Worm (Caenorhabditis elegans): ENCODE results near the gene nlp-20.
"Not testable (repeated sequence)": the region's sequence is repeated elsewhere in the genome, so short reads cannot be mapped to it uniquely, and the experiment has no call there.

The nlp-20 gene

DNA sequence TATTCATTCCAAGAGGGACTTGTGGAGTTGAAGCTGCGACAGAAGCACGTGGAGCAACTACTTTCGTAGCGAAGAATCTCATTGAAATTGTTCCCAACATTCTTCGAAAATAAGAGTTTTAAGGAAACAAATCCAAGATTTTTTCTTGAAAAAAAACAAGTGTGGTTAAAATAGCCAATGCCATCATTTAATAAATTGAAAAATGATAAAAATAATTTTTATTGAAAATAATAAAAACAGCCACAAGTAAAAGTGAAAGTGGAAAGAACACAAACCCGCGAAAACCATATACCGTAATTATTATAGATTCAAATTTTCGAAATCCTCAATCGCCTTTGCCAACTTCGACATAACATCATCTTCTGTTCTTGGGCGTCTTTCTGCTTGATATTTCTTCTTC lies 3.2 kb upstream of the nlp-20 start, which contains the start of gene hmg-5:
TSS of gene hmg-5 (minus strand) at position 101 of the 400 bp plus-strand sequence.
- TF ChIP-seq W03F9.2 (tag; optimal IDR thresholded peaks at IDR 0.05) (no peak), dao-5 (tag; optimal IDR thresholded peaks at IDR 0.05) (no peak), him-1 (tag; optimal IDR thresholded peaks at IDR 0.05) (no peak)

ce11 chrIV:7641758-7642157 lies 1.1 kb downstream of the nlp-20 start, which contains the start of gene nep-16:
Gene nep-16 (minus strand): TSS chrIV:7641858.
- TF ChIP-seq dao-5 (tag; optimal IDR thresholded peaks at IDR 0.05) (no peak), him-1 (tag; optimal IDR thresholded peaks at IDR 0.05) (no peak), W03F9.2 (tag; optimal IDR thresholded peaks at IDR 0.05) (no peak)

DNA sequence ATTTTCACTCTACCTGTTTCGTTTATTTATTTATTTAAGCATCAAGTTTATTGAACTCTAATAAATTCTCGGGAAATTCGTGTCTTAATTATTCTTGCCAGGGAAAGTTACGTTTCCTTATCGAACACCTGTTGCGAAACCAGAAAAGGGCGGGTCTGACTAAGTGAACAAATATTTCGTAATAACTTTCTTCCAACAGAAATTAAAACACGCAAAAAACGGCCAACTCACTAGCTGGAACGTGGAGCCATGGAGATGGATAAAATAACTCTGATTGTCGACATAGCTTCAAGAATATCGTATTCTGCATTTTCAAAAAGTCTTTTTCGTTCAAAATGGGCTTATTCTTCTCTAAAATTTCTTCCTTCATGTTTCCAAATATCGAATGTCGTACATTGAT lies 8.3 kb downstream of the nlp-20 start, which contains the start of gene warf-1:
TSS of gene warf-1 (plus strand) at position 209 of the 400 bp plus-strand sequence.
- TF ChIP-seq W03F9.2, him-1, dao-5 (tag; optimal IDR thresholded peaks at IDR 0.05): not testable (repeated sequence)

ce11 chrIV:7633020-7633419 lies 9.9 kb downstream of the nlp-20 start, which contains the start of gene plp-1:
Gene plp-1 (plus strand): TSS chrIV:7633360.
- TF ChIP-seq dao-5 (tag; optimal IDR thresholded peaks at IDR 0.05) = no peak
- TF ChIP-seq W03F9.2 (tag; optimal IDR thresholded peaks at IDR 0.05) = no peak
- no peak for TF ChIP-seq him-1 (tag; optimal IDR thresholded peaks at IDR 0.05)

DNA sequence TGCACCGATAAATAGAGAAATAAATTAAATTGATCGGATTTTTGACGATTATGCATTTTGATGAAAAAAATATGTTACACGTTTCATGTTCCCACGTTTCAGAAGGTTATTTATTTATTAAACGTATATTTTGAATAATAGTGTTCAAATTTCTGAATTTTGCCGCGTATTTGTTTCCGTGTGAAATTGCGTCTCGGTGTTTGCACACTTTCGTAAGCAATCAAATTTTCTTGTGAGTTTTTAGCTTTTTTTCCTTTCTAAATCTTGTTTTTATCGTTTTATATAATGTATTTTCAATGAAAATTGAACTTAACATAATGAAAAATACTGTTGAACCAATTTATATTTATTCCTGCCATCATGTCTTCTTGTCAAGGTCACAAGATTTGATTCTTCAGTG lies 10.3 kb downstream of the nlp-20 start, which contains the start of gene F45E4.6:
TSS of gene F45E4.6 (minus strand) at position 14 of the 400 bp plus-strand sequence.
- peak; percentile 65 for TF ChIP-seq W03F9.2 (tag; optimal IDR thresholded peaks at IDR 0.05)
- TF ChIP-seq him-1 (tag; optimal IDR thresholded peaks at IDR 0.05) = no peak

DNA sequence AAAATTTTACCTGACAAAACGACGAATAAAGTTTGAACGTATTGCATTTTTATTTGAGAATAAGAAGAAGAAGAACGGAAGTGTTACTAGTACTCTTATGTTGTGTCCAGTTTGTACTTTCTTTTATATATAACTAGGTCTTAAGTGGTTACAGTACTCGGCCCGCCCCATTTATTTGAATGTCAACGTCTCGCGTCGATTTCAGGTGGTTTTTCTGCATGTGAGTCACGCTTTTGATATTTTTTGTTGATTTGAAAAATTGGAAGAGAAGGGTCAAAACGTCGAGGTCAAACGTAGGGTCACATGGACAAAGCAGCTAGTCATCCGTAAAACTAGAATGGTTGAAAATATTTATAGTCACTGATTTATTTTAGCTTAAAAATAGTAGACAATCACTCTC lies 13.9 kb downstream of the nlp-20 start, which contains the start of gene F45E4.5:
TSS of gene F45E4.5 (minus strand) at position 101 of the 400 bp plus-strand sequence.
- TF ChIP-seq him-1 (tag; optimal IDR thresholded peaks at IDR 0.05) (no peak), W03F9.2 (tag; optimal IDR thresholded peaks at IDR 0.05) (no peak), dao-5 (tag; optimal IDR thresholded peaks at IDR 0.05) (no peak)

ce11 chrIV:7623868-7624267 lies 19.0 kb downstream of the nlp-20 start:
- TF ChIP-seq dao-5 (tag; optimal IDR thresholded peaks at IDR 0.05) = no peak
- TF ChIP-seq W03F9.2 (tag; optimal IDR thresholded peaks at IDR 0.05) = no peak
- peak; percentile 66 for TF ChIP-seq him-1 (tag; optimal IDR thresholded peaks at IDR 0.05)

DNA sequence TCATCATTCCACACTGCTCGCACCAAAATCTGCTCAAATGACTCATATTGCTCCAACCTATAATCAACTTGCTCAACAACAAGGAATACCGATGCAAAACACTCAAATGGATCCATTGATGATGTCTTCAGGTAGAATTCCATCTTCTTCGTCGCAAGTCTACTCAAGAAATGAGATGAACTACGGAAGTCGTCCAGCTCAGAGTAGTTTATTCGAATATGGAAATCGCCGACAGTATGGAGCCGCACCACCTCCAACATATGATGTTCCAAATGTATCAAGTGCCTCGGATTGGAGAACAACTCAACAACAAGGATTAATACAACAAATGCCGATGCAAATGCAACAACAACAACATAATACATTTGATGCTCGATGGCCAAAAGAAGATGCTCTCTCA lies 19.8 kb downstream of the nlp-20 start:
- TF ChIP-seq him-1 (tag; optimal IDR thresholded peaks at IDR 0.05) = no peak
- TF ChIP-seq dao-5 (tag; optimal IDR thresholded peaks at IDR 0.05) = no peak
- no peak for TF ChIP-seq W03F9.2 (tag; optimal IDR thresholded peaks at IDR 0.05)

- no peak for TF ChIP-seq him-1 (tag; optimal IDR thresholded peaks at IDR 0.05)
- no peak for TF ChIP-seq W03F9.2 (tag; optimal IDR thresholded peaks at IDR 0.05)
- no peak for TF ChIP-seq dao-5 (tag; optimal IDR thresholded peaks at IDR 0.05)
Observed at ce11 chrIV:7620450-7620849, 22.4 kb downstream of the nlp-20 start.

- peak; percentile 65 for TF ChIP-seq him-1 (tag; optimal IDR thresholded peaks at IDR 0.05)
- no peak for TF ChIP-seq W03F9.2 (tag; optimal IDR thresholded peaks at IDR 0.05)
Observed at ce11 chrIV:7619261-7619660, 23.6 kb downstream of the nlp-20 start.

- no peak for TF ChIP-seq him-1 (tag; optimal IDR thresholded peaks at IDR 0.05)
- no peak for TF ChIP-seq W03F9.2 (tag; optimal IDR thresholded peaks at IDR 0.05)
Observed at ce11 chrIV:7612523-7612922, 30.3 kb downstream of the nlp-20 start.

ce11 chrIV:7611396-7611795 lies 31.5 kb downstream of the nlp-20 start:
- TF ChIP-seq W03F9.2 (tag; optimal IDR thresholded peaks at IDR 0.05) = no peak
- TF ChIP-seq dao-5 (tag; optimal IDR thresholded peaks at IDR 0.05) = no peak
- peak; percentile 34 for TF ChIP-seq him-1 (tag; optimal IDR thresholded peaks at IDR 0.05)

DNA sequence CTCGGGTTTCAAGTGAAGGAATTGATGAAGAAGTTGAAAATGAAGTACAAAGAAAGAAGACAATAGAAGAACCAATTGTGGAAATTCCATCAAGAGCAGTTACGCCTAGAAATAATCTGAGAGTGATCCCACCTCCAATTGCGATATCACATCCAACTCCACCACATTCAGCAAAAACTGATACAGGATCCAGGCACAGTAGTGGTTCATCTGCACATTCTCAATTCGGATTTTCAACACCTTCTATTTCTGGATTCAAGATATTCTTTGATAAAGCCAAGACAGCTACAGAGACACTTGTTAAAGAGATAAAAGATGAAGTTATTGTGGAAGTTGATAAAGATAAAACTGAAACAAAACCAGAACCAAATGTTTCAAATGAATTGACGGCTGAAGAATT lies 34.8 kb downstream of the nlp-20 start:
- TF ChIP-seq W03F9.2 (tag; optimal IDR thresholded peaks at IDR 0.05) = no peak
- TF ChIP-seq him-1 (tag; optimal IDR thresholded peaks at IDR 0.05) = no peak
- TF ChIP-seq dao-5 (tag; optimal IDR thresholded peaks at IDR 0.05) = no peak

ce11 chrIV:7605413-7605812 lies 37.5 kb downstream of the nlp-20 start:
- TF ChIP-seq W03F9.2 (tag; optimal IDR thresholded peaks at IDR 0.05) (no peak), him-1 (tag; optimal IDR thresholded peaks at IDR 0.05) (no peak), dao-5 (tag; optimal IDR thresholded peaks at IDR 0.05) (no peak)
